Worm (Caenorhabditis elegans) whole organism, young adult: Measurements from ENCODE around the gene hlh-6.

Source experiments
- ama-1 ChIP-seq, 3 experiments: fragments of 150-350 bp in 1 of 3; sonication (generic microtip) in 2 of 3; optimal IDR thresholded peaks; 2 replicates each; lab custom pipeline; 2014 to 2018; ENCODE audit warnings: missing biosample characterization in 2 of 3, missing genetic modification characterization in 2 of 3, missing genetic modification reagents in 2 of 3
- bed-1 ChIP-seq: fragments of 200-800 bp; sonication (Bioruptor generic); IDR thresholded peaks from 2 replicates; pipeline ENCODE4 v1.3.6; 2022; ENCODE audit warnings: missing genetic modification reagents, missing genetic modification characterization, missing compliant biosample characterization
- cebp-1 ChIP-seq, 2 experiments: fragments of 200-800 bp in 1 of 2; sonication (Bioruptor generic) in 1 of 2; sonication (generic microtip) in 1 of 2; IDR thresholded peaks in 1 of 2; optimal IDR thresholded peaks in 1 of 2; 2 replicates each; pipeline versions ENCODE4 v1.3.6 to Lab custom; 2017 to 2022; ENCODE audit warnings: missing compliant biosample characterization in 2 of 2, missing genetic modification characterization in 2 of 2, mild to moderate bottlenecking in 1 of 2, missing genetic modification reagents in 1 of 2, moderate library complexity in 1 of 2
- ekl-4 ChIP-seq: fragments of 200-800 bp; sonication (Bioruptor generic); IDR thresholded peaks from 2 replicates; pipeline ENCODE4 v1.3.6; 2022; ENCODE audit warnings: missing genetic modification reagents, missing genetic modification characterization, missing compliant biosample characterization
- lin-26 ChIP-seq: fragments of 200-800 bp; sonication (Bioruptor generic); IDR thresholded peaks from 2 replicates; pipeline ENCODE4 v1.3.6; 2022; ENCODE audit warnings: missing genetic modification reagents, missing genetic modification characterization, missing compliant biosample characterization
- snpc-4 ChIP-seq, 5 experiments: fragments of 150-350 bp in 1 of 5; sonication (generic microtip) in 4 of 5; optimal IDR thresholded peaks; 2 replicates each; lab custom pipeline; 2014 to 2018; ENCODE audit warnings: missing genetic modification characterization in 5 of 5, missing biosample characterization in 3 of 5, antibody characterized with exemption in 2 of 5, mild to moderate bottlenecking in 2 of 5, missing compliant biosample characterization in 2 of 5, missing genotype in 2 of 5, moderate library complexity in 2 of 5, missing genetic modification reagents in 1 of 5
- ztf-26 ChIP-seq: sonication (generic microtip); optimal IDR thresholded peaks from 2 replicates; lab custom pipeline; 2017; ENCODE audit warnings: missing genetic modification characterization, missing compliant biosample characterization

DNA sequence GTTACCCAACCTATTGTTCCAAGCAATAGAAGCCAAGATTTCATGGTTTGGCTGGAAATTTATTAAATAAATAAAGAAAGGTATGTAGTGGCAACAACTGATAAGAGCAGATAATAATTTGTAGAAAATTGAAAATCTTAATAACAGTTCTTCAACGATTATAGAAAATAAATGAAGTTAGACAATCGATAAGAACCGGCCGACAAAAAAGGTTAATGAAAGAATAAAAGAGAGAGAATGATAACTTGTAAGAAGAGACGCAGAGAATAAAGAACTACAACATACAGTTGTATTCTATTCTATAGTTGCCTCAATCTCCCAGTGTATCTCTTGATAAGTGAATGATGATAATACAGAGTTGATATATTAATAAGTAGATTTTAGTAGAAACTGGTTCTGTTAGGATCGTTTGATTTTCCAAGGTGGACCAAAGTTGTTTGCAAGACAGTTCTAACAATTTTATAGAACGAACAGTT lies 27.9 kb downstream of the hlh-6 start, which contains the start of gene ugt-58:
- TF ChIP-seq ekl-4, result no peak
- no peak for TF ChIP-seq bed-1 (GFP tag; lab: Robert Waterston, UW)
- TF ChIP-seq ztf-26 (tag; lab: Kevin White, UChicago), result no peak
- no peak for TF ChIP-seq ama-1 (optimal IDR thresholded peaks at IDR 0.05; lab: Kevin White, UChicago)
- no peak for TF ChIP-seq ama-1 (GFP tag; optimal IDR thresholded peaks at IDR 0.05; lab: Kevin White, UChicago)
- no peak for TF ChIP-seq lin-26
- no peak for TF ChIP-seq cebp-1 (GFP tag; IDR thresholded peaks at IDR 0.05; lab: Robert Waterston, UW)
- TF ChIP-seq cebp-1 (tag; optimal IDR thresholded peaks at IDR 0.05; lab: Kevin White, UChicago), result no peak
- TF ChIP-seq snpc-4 (GFP tag; optimal IDR thresholded peaks at IDR 0.05; lab: Kevin White, UChicago), result no peak
- TF ChIP-seq snpc-4 (tag; optimal IDR thresholded peaks at IDR 0.05; lab: Kevin White, UChicago), result no peak
